Worm (Caenorhabditis elegans) whole organism, L3 larva: ENCODE data around the gene clec-36.

Experiments
- R02D3.7 ChIP-seq: fragments of 150-350 bp; optimal IDR thresholded peaks from 2 replicates; lab custom pipeline; 2014; ENCODE audit warnings: missing biosample characterization, missing genetic modification characterization
- ZK546.5 ChIP-seq: sonication (generic microtip); optimal IDR thresholded peaks from 2 replicates; lab custom pipeline; 2017; ENCODE audit warnings: missing biosample characterization, missing genetic modification characterization
- aly-2 ChIP-seq: fragments of 150-350 bp; optimal IDR thresholded peaks from 2 replicates; lab custom pipeline; 2014; ENCODE audit warnings: missing biosample characterization, missing genetic modification characterization
- ceh-16 ChIP-seq: sonication (generic microtip); optimal IDR thresholded peaks from 2 replicates; lab custom pipeline; 2017; ENCODE audit warnings: missing biosample characterization, missing genetic modification characterization
- ceh-82 ChIP-seq: fragments of 150-350 bp; optimal IDR thresholded peaks from 2 replicates; lab custom pipeline; 2014; ENCODE audit warnings: missing biosample characterization, missing genetic modification characterization
- daf-12 ChIP-seq: fragments of 150-350 bp; optimal IDR thresholded peaks from 2 replicates; lab custom pipeline; 2014; ENCODE audit warnings: missing biosample characterization, missing genetic modification reagents, missing genetic modification characterization
- egl-27 ChIP-seq: sonication (generic microtip); optimal IDR thresholded peaks from 4 replicates; lab custom pipeline; 2017; ENCODE audit warnings: missing biosample characterization, missing genetic modification reagents, missing genetic modification characterization
- egl-5 ChIP-seq: fragments of 150-350 bp; optimal IDR thresholded peaks from 2 replicates; lab custom pipeline; 2017; ENCODE audit warnings: missing biosample characterization, missing genetic modification reagents, missing genetic modification characterization, inconsistent platforms
- elt-1 ChIP-seq: fragments of 150-350 bp; optimal IDR thresholded peaks from 2 replicates; lab custom pipeline; 2014; ENCODE audit warnings: missing biosample characterization, missing genetic modification characterization
- elt-2 ChIP-seq: sonication (generic microtip); optimal IDR thresholded peaks from 2 replicates; lab custom pipeline; 2016; ENCODE audit warnings: missing genetic modification reagents, mild to moderate bottlenecking, missing genetic modification characterization, missing compliant biosample characterization
- elt-3 ChIP-seq, 3 experiments: fragments of 150-350 bp in 1 of 3; sonication (generic microtip) in 2 of 3; optimal IDR thresholded peaks; 2 replicates in 2 of 3; 4 replicates in 1 of 3; lab custom pipeline; 2014 to 2017; ENCODE audit warnings: missing biosample characterization in 3 of 3, missing genetic modification characterization in 3 of 3
- eor-1 ChIP-seq, 2 experiments: fragments of 150-350 bp; optimal IDR thresholded peaks; 2 replicates each; lab custom pipeline; 2014 to 2018; ENCODE audit warnings: missing biosample characterization in 2 of 2, missing genetic modification characterization in 2 of 2
- fkh-2 ChIP-seq: fragments of 150-350 bp; optimal IDR thresholded peaks from 2 replicates; lab custom pipeline; 2014; ENCODE audit warnings: missing biosample characterization, missing genetic modification reagents, missing genetic modification characterization
- fos-1 ChIP-seq: fragments of 150-350 bp; optimal IDR thresholded peaks from 2 replicates; lab custom pipeline; 2014; ENCODE audit warnings: missing biosample characterization, missing genetic modification characterization
- hmg-11 ChIP-seq: sonication (generic microtip); optimal IDR thresholded peaks from 2 replicates; lab custom pipeline; 2016; ENCODE audit warnings: missing genetic modification characterization, missing compliant biosample characterization
- jun-1 ChIP-seq: fragments of 150-350 bp; optimal IDR thresholded peaks from 2 replicates; lab custom pipeline; 2014; ENCODE audit warnings: missing biosample characterization, missing genetic modification reagents, missing genetic modification characterization
- lin-15B ChIP-seq: fragments of 150-350 bp; optimal IDR thresholded peaks from 2 replicates; lab custom pipeline; 2014; ENCODE audit warnings: missing biosample characterization, missing genetic modification characterization
- lin-39 ChIP-seq: fragments of 150-350 bp; optimal IDR thresholded peaks from 2 replicates; lab custom pipeline; 2018; ENCODE audit warnings: missing biosample characterization, missing genetic modification reagents, missing genetic modification characterization
- lsy-12 ChIP-seq: sonication (generic microtip); optimal IDR thresholded peaks from 2 replicates; lab custom pipeline; 2016; ENCODE audit warnings: mild to moderate bottlenecking, missing genetic modification characterization, missing compliant biosample characterization
- nfya-1 ChIP-seq: sonication (generic microtip); optimal IDR thresholded peaks from 2 replicates; lab custom pipeline; 2017; ENCODE audit warnings: missing genetic modification characterization, mild to moderate bottlenecking, missing compliant biosample characterization, antibody characterized with exemption, moderate library complexity; ENCODE audit not compliant: insufficient read depth
- nhr-237 ChIP-seq: fragments of 150-350 bp; optimal IDR thresholded peaks from 2 replicates; lab custom pipeline; 2014; ENCODE audit warnings: missing biosample characterization, missing genetic modification characterization
- nhr-25 ChIP-seq: sonication (generic microtip); optimal IDR thresholded peaks from 2 replicates; lab custom pipeline; 2017; ENCODE audit warnings: missing biosample characterization, missing genetic modification characterization
- nhr-28 ChIP-seq: fragments of 150-350 bp; optimal IDR thresholded peaks from 2 replicates; lab custom pipeline; 2014; ENCODE audit warnings: missing biosample characterization, missing genetic modification characterization
- nhr-76 ChIP-seq: fragments of 150-350 bp; sonication (generic microtip); optimal IDR thresholded peaks from 5 replicates; lab custom pipeline; 2014; ENCODE audit warnings: missing biosample characterization, missing genetic modification characterization
- nhr-77 ChIP-seq: fragments of 150-350 bp; optimal IDR thresholded peaks from 2 replicates; lab custom pipeline; 2014; ENCODE audit warnings: missing biosample characterization, missing genetic modification characterization
- pha-4 ChIP-seq: fragments of 150-350 bp; optimal IDR thresholded peaks from 2 replicates; lab custom pipeline; 2014; ENCODE audit warnings: missing biosample characterization, missing genetic modification reagents, missing genetic modification characterization
- pqm-1 ChIP-seq: fragments of 150-350 bp; optimal IDR thresholded peaks from 2 replicates; lab custom pipeline; 2017; ENCODE audit warnings: missing biosample characterization, missing genetic modification characterization, inconsistent platforms
- sea-2 ChIP-seq: fragments of 150-350 bp; sonication (generic microtip); optimal IDR thresholded peaks from 4 replicates; lab custom pipeline; 2014; ENCODE audit warnings: missing biosample characterization, missing genetic modification reagents, missing genetic modification characterization
- skn-1 ChIP-seq: fragments of 150-350 bp; optimal IDR thresholded peaks from 2 replicates; lab custom pipeline; 2014; ENCODE audit warnings: missing biosample characterization, missing genetic modification characterization
- snpc-4 ChIP-seq: fragments of 150-350 bp; optimal IDR thresholded peaks from 2 replicates; lab custom pipeline; 2014; ENCODE audit warnings: missing biosample characterization, missing genetic modification characterization
- unc-39 ChIP-seq: sonication (generic microtip); optimal IDR thresholded peaks from 4 replicates; lab custom pipeline; 2017; ENCODE audit warnings: missing biosample characterization, missing genetic modification characterization
- unc-62 ChIP-seq: fragments of 150-350 bp; sonication (generic microtip); optimal IDR thresholded peaks from 4 replicates; lab custom pipeline; 2014; ENCODE audit warnings: missing biosample characterization, missing genetic modification reagents, missing genetic modification characterization
- zag-1 ChIP-seq: fragments of 150-350 bp; optimal IDR thresholded peaks from 2 replicates; lab custom pipeline; 2014; ENCODE audit warnings: missing biosample characterization, missing genetic modification characterization
- ztf-11 ChIP-seq: fragments of 150-350 bp; optimal IDR thresholded peaks from 2 replicates; lab custom pipeline; 2014; ENCODE audit warnings: missing biosample characterization, missing genetic modification characterization

The clec-36 gene

DNA sequence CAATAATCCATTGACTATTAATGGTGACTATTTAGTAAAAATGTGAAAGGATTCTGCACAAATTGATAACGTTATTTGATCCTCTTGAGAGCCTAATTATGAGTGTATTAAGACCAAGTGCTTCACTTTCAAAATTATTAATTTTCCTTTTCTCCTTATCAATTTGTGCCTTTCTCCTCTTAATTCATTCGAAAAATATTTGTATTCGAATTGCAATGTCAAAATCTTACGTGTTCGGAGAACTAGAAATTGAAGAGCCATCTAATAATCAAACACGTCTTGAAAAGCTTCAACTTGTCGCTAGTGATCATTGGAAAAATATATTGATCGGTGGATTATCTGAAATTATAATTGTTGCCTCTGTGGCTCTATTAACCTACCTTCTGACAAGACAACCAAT, at the start of gene clec-36, which contains the start of gene clec-26:
Gene clec-36 (minus strand): TSS at position 101 of the 400 bp plus-strand sequence.
Gene clec-26 (plus strand): TSS at position 114 of the 400 bp plus-strand sequence.
- TF ChIP-seq nhr-77 (tag; lab: Kevin White, UChicago) (no peak), elt-2 (tag; lab: Kevin White, UChicago) (peak; percentile 27)

DNA sequence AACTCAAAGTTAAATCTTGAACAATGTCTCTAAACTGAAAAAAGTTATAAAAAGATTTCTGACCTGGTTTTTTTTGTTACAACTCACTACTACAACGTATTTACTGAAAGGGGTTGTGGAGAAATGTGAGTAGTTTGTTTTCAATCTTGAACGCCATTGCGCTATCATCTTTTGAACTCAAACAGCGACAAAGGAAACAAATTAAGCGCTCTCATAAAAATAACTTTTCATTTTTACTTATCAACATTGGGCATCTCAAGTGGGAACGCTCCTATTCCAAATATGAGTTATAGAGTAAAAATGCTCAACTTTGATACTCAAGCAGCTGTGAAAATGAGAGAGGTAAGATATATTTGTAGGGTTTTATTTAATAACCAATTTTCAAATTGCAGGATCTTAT, 45.0 kb upstream of the clec-36 start, which contains the start of gene F09C6.15:
Gene F09C6.15 (plus strand): TSS at position 301 of the 400 bp plus-strand sequence.
- no peak for TF ChIP-seq elt-1 (tag; lab: Kevin White, UChicago)
- no peak for TF ChIP-seq nhr-25 (tag; lab: Kevin White, UChicago)
- no peak for TF ChIP-seq lin-39 (tag; lab: Kevin White, UChicago)
- TF ChIP-seq fkh-2 (tag; lab: Kevin White, UChicago): no peak
- no peak for TF ChIP-seq nhr-237 (tag; lab: Kevin White, UChicago)
- no peak for TF ChIP-seq egl-27 (tag; lab: Kevin White, UChicago)
- TF ChIP-seq aly-2 (tag; lab: Kevin White, UChicago): no peak
- no peak for TF ChIP-seq sea-2 (GFP tag; lab: Kevin White, UChicago)
- TF ChIP-seq ceh-82: no peak
- TF ChIP-seq nfya-1 (tag; lab: Kevin White, UChicago): no peak
- no peak for TF ChIP-seq lsy-12 (tag; lab: Kevin White, UChicago)
- no peak for TF ChIP-seq jun-1 (tag; lab: Kevin White, UChicago)
- no peak for TF ChIP-seq hmg-11 (tag; lab: Kevin White, UChicago)
- no peak for TF ChIP-seq daf-12
- no peak for TF ChIP-seq skn-1 (tag; lab: Kevin White, UChicago)
- TF ChIP-seq pha-4: no peak
- TF ChIP-seq fos-1 (tag; lab: Kevin White, UChicago): no peak

DNA sequence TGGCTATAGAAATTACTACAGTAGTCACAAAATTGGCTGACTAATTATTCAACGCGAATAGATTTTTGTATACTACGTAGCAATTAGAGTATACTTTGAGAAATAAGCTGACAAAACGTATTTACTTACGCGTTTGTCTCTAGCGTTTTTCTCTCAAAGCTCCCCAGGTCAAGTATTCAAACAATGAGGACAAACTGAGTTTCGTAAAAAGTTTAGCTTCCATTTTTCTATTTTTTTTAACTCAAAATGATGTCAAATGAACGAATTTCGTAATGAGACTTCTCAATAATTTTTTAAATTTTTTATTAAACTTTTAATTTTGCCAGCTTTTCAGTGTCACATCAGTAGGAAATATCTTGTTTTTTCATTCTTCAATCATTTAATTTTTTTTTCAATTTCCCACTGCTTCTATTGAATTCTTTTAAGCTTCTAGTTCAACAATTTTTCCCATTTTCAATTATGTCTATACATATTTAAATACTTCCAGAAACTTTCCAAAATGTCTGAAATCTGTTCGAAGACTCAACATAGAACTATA, 40.5 kb upstream of the clec-36 start, which contains the start of the genes ifas-2 and fbxa-44:
Gene ifas-2 (minus strand): TSS at position 101 of the 538 bp plus-strand sequence.
Gene fbxa-44 (plus strand): TSS at position 488 of the 538 bp plus-strand sequence.
- TF ChIP-seq eor-1 (tag; optimal IDR thresholded peaks at IDR 0.05; lab: Kevin White, UChicago) (no peak), elt-3 (tag; optimal IDR thresholded peaks at IDR 0.05; lab: Kevin White, UChicago) (no peak), lin-15B (no peak), nhr-28 (tag; lab: Kevin White, UChicago) (no peak), aly-2 (tag; lab: Kevin White, UChicago) (no peak), skn-1 (tag; lab: Kevin White, UChicago) (no peak), ZK546.5 (no peak), nhr-25 (tag; lab: Kevin White, UChicago) (no peak), ceh-16 (no peak), elt-2 (tag; lab: Kevin White, UChicago) (no peak), lin-39 (tag; lab: Kevin White, UChicago) (no peak), zag-1 (tag; lab: Kevin White, UChicago) (no peak), nhr-76 (tag; lab: Kevin White, UChicago) (no peak), pqm-1 (no peak), ztf-11 (tag; lab: Kevin White, UChicago) (no peak)
- TF ChIP-seq, all 47 proteins: peak for 0

DNA sequence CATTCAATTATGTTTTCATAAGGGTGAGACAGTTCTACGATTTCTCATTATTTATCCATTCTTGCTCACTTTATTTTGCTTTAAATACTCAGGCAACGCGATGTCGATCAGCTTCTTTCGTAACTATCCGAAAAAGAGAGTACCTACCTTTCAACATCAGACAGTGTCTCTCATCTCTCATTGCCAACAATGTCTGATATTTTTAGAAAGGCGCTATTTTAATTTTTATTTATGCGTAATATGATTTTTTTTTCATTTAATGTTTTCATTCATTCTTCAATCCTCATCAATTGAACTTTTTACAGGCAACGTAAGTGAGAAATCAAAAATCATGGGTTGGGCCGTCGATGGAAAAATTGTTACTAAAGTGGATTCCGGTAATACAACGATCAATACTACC, 36.3 kb upstream of the clec-36 start, which contains the start of gene F09C6.13:
Gene F09C6.13 (plus strand): TSS at position 301 of the 400 bp plus-strand sequence.
- TF ChIP-seq lin-15B: no peak
- no peak for TF ChIP-seq egl-5
- TF ChIP-seq nhr-237 (tag; lab: Kevin White, UChicago): no peak
- no peak for TF ChIP-seq zag-1 (tag; lab: Kevin White, UChicago)
- TF ChIP-seq nhr-25 (tag; lab: Kevin White, UChicago): no peak
- no peak for TF ChIP-seq skn-1 (tag; lab: Kevin White, UChicago)
- TF ChIP-seq egl-27 (tag; lab: Kevin White, UChicago): no peak
- no peak for TF ChIP-seq lin-39 (tag; lab: Kevin White, UChicago)
- no peak for TF ChIP-seq elt-2 (tag; lab: Kevin White, UChicago)
- no peak for TF ChIP-seq elt-1 (tag; lab: Kevin White, UChicago)
- TF ChIP-seq unc-39: no peak
- no peak for TF ChIP-seq ZK546.5
- TF ChIP-seq R02D3.7: no peak
- no peak for TF ChIP-seq unc-62 (GFP tag; lab: Kevin White, UChicago)
- no peak for TF ChIP-seq snpc-4 (tag; lab: Kevin White, UChicago)
